In genomic region chrX:7333298-7333743, dm6 we compare ENCODE assay signal across 2 fruit fly cellular contexts.
TF ChIP-seq lines count a peak whose summit lies in the region.

No protein-coding gene starts in this region.

- no peak for TF ChIP-seq CTCF in whole organism, embryonic (GFP tag; optimal IDR thresholded peaks at IDR 0.05; lab: Kevin White, UChicago)

TF ChIP-seq in whole organism, embryonic, 481 proteins besides CTCF, POLR2A, EP300 and RAD21 (continues in another document):
- TF ChIP-seq ATbp (GFP tag; optimal IDR thresholded peaks at IDR 0.05; lab: Kevin White, UChicago) (peak; percentile 75), CG12104 (GFP tag; optimal IDR thresholded peaks at IDR 0.05; lab: Kevin White, UChicago) (no peak), vvl (GFP tag; IDR thresholded peaks at IDR 0.05; lab: Robert Waterston, UW) (0 out of 2 replicates have a peak, but pooled peaks have one; percentile 19), chm (GFP tag; IDR thresholded peaks at IDR 0.05; lab: Robert Waterston, UW) (peak; percentile 85), CG10147 (GFP tag; optimal IDR thresholded peaks at IDR 0.05; lab: Kevin White, UChicago) (peak; percentile 44), prd (optimal IDR thresholded peaks at IDR 0.05; lab: Kevin White, UChicago) (no peak), prd (GFP tag; IDR thresholded peaks at IDR 0.05; lab: Robert Waterston, UW) (peak; percentile 36; the same call in 1 of the 3 replicates), sim (GFP tag; IDR thresholded peaks at IDR 0.05; lab: Robert Waterston, UW) (peak; percentile 49; the same call in 1 of the 2 replicates), ken (GFP tag; IDR thresholded peaks at IDR 0.05; lab: Robert Waterston, UW) (0 out of 3 replicates have a peak, but pooled peaks have one; percentile 48), Bdp1 (GFP tag; optimal IDR thresholded peaks at IDR 0.05; lab: Kevin White, UChicago) (peak; percentile 20), bab2 (GFP tag; optimal IDR thresholded peaks at IDR 0.05; lab: Kevin White, UChicago) (peak; percentile 42), eve (GFP tag; optimal IDR thresholded peaks at IDR 0.05; lab: Kevin White, UChicago) (peak in 1 of 2 experiments; percentile 68), pfk (GFP tag; optimal IDR thresholded peaks at IDR 0.05; lab: Kevin White, UChicago) (peak; percentile 16), gce (GFP tag; IDR thresholded peaks at IDR 0.05; lab: Robert Waterston, UW) (peak; percentile 64; the same call in 2 of the 3 replicates), CG9876 (GFP tag; optimal IDR thresholded peaks at IDR 0.05; lab: Kevin White, UChicago) (peak; percentile 24), oc (tag; optimal IDR thresholded peaks at IDR 0.05; lab: Kevin White, UChicago) (peak; percentile 17), CG12769 (tag; optimal IDR thresholded peaks at IDR 0.05; lab: Kevin White, UChicago) (peak; percentile 38), wdn (GFP tag; IDR thresholded peaks at IDR 0.05; lab: Robert Waterston, UW) (peak; percentile 38; the same call in 1 of the 2 replicates), CG14710 (tag; optimal IDR thresholded peaks at IDR 0.05; lab: Kevin White, UChicago) (peak; percentile 35), CG30431 (GFP tag; optimal IDR thresholded peaks at IDR 0.05; lab: Kevin White, UChicago) (peak; percentile 20), B-H2 (GFP tag; optimal IDR thresholded peaks at IDR 0.05; lab: Kevin White, UChicago) (peak; percentile 7), CG15601 (tag; optimal IDR thresholded peaks at IDR 0.05; lab: Kevin White, UChicago) (peak; percentile 67), gcm2 (GFP tag; optimal IDR thresholded peaks at IDR 0.05; lab: Kevin White, UChicago) (no peak), B-H1 (GFP tag; IDR thresholded peaks at IDR 0.05; lab: Robert Waterston, UW) (no peak), CG7928 (GFP tag; optimal IDR thresholded peaks at IDR 0.05; lab: Kevin White, UChicago) (no peak), CG13123 (GFP tag; optimal IDR thresholded peaks at IDR 0.05; lab: Kevin White, UChicago) (peak; percentile 21), CG7987 (GFP tag; optimal IDR thresholded peaks at IDR 0.05; lab: Kevin White, UChicago) (peak; percentile 74), GATAe (GFP tag; conservative IDR thresholded peaks at IDR 0.05; lab: Robert Waterston, UW) (peak; percentile 36; the same call in 1 of the 2 replicates), hkb (optimal IDR thresholded peaks at IDR 0.05; lab: Kevin White, UChicago) (no peak), hkb (GFP tag; IDR thresholded peaks at IDR 0.05; lab: Robert Waterston, UW) (peak; percentile 72), CG3281 (GFP tag; optimal IDR thresholded peaks at IDR 0.05; lab: Kevin White, UChicago) (no peak), gsb-n (tag; optimal IDR thresholded peaks at IDR 0.05; lab: Kevin White, UChicago) (peak; percentile 54), CG2875 (GFP tag; optimal IDR thresholded peaks at IDR 0.05; lab: Kevin White, UChicago) (peak; percentile 57), CG1233 (GFP tag; optimal IDR thresholded peaks at IDR 0.05; lab: Kevin White, UChicago) (peak; percentile 20), lola (GFP tag; optimal IDR thresholded peaks at IDR 0.05; lab: Kevin White, UChicago) (peak in 1 of 3 experiments; percentile 25), NC2β (GFP tag; optimal IDR thresholded peaks at IDR 0.05; lab: Kevin White, UChicago) (peak; percentile 29), exex (tag; optimal IDR thresholded peaks at IDR 0.05; lab: Kevin White, UChicago) (peak; percentile 67), phol (tag; optimal IDR thresholded peaks at IDR 0.05; lab: Kevin White, UChicago) (peak; percentile 17), CG4707 (GFP tag; optimal IDR thresholded peaks at IDR 0.05; lab: Kevin White, UChicago) (peak; percentile 64), trh (GFP tag; optimal IDR thresholded peaks at IDR 0.05; lab: Kevin White, UChicago) (peak; percentile 37), Dad (GFP tag; optimal IDR thresholded peaks at IDR 0.05; lab: Kevin White, UChicago) (peak; percentile 1), CG2116 (GFP tag; optimal IDR thresholded peaks at IDR 0.05; lab: Kevin White, UChicago) (peak; percentile 12), CG15696 (tag; optimal IDR thresholded peaks at IDR 0.05; lab: Kevin White, UChicago) (peak; percentile 86), z (GFP tag; IDR thresholded peaks at IDR 0.05; lab: Robert Waterston, UW) (peak; percentile 58; the same call in 1 of the 3 replicates)

TF ChIP-seq in whole organism, prepupa, 60 proteins besides CTCF, POLR2A, EP300 and RAD21:
- TF ChIP-seq CG8319 (GFP tag; optimal IDR thresholded peaks at IDR 0.05; lab: Kevin White, UChicago) = no peak
- peak; percentile 21 for TF ChIP-seq svp (GFP tag; lab: Kevin White, UChicago)
- TF ChIP-seq fkh (GFP tag; optimal IDR thresholded peaks at IDR 0.05; lab: Kevin White, UChicago) = peak; percentile 90
TF ChIP-seq in whole organism, prepupa: peak in this region for 2.

Comparison
In these comparisons a context has a peak if more than half of its experiments do, and no peak if none do; other contexts are left out.
1. Of the 7 proteins assayed by ChIP-seq in both whole organism, embryonic and whole organism, prepupa: peak only in whole organism, embryonic: Blimp-1 and CG6854; only in whole organism, prepupa: none; in both: none; in neither: 5.